Worm (Caenorhabditis elegans): ENCODE results near the gene fbxa-106.

The fbxa-106 gene

ce11 chrV:18081857-18082256 lies 3.1 kb downstream of the fbxa-106 start, which contains the start of gene nova-1:
nova-1 (minus strand) TSS chrV:18081957.
- TF ChIP-seq F37D6.2 (tag; optimal IDR thresholded peaks at IDR 0.05): no peak
- no peak for TF ChIP-seq lin-1 (GFP tag; IDR thresholded peaks at IDR 0.05)
- TF ChIP-seq daf-16 (GFP tag; optimal IDR thresholded peaks at IDR 0.05): no peak
- no peak for TF ChIP-seq daf-16 (tag; optimal IDR thresholded peaks at IDR 0.05)
- TF ChIP-seq ceh-32 (tag; optimal IDR thresholded peaks at IDR 0.05; ENCODE audit: poor library complexity): no peak
- no peak for TF ChIP-seq lin-13 (GFP tag; optimal IDR thresholded peaks at IDR 0.05)
- TF ChIP-seq Y75B8A.6 (GFP tag; IDR thresholded peaks at IDR 0.05): no peak
- TF ChIP-seq ceh-28 (tag; optimal IDR thresholded peaks at IDR 0.05): no peak
- no peak for TF ChIP-seq daf-19 (GFP tag; conservative IDR thresholded peaks at IDR 0.05)
- TF ChIP-seq nhr-6 (tag; optimal IDR thresholded peaks at IDR 0.05): no peak
- no peak for TF ChIP-seq php-3 (GFP tag; IDR thresholded peaks at IDR 0.05)
- TF ChIP-seq nhr-41 (GFP tag; IDR thresholded peaks at IDR 0.05): no peak
- no peak for TF ChIP-seq set-16 (GFP tag; IDR thresholded peaks at IDR 0.05)
- TF ChIP-seq lir-3 (tag; optimal IDR thresholded peaks at IDR 0.05): no peak

DNA sequence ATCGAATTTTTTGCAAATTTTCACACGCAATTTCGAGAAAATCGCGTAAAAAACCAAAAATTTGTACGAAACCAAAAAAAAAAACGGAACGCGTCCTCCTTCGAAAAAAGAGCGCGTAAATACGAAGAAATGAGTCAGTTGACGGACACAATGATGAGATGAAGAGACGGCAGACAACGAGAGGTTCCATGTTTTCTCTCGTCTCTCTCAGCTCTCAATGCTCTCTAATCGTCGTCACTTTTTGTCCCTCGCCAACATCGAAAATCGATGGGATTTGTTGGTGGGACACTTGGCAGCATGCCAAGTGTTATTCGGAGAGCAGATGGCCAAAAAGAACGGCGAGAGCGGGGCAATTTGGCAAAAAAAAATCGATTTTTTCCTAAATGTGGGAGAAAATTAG lies 5.8 kb downstream of the fbxa-106 start:
- TF ChIP-seq mdl-1 (tag; optimal IDR thresholded peaks at IDR 0.05): peak in 1 of 2 experiments; percentile 14
- 0 out of 2 replicates have a peak, but pooled peaks have one; percentile 7 for TF ChIP-seq set-16 (GFP tag; IDR thresholded peaks at IDR 0.05)
- TF ChIP-seq vab-7 (GFP tag; IDR thresholded peaks at IDR 0.05): no peak
- TF ChIP-seq pqm-1 (tag; optimal IDR thresholded peaks at IDR 0.05): no peak
- TF ChIP-seq hmg-1.1 (GFP tag; IDR thresholded peaks at IDR 0.05): peak; percentile 90
- TF ChIP-seq mes-2 (tag; optimal IDR thresholded peaks at IDR 0.05; ENCODE audit: poor library complexity, severe bottlenecking): peak; percentile 74
- TF ChIP-seq nhr-48 (tag; optimal IDR thresholded peaks at IDR 0.05): peak; percentile 18
- TF ChIP-seq jun-1 (tag; optimal IDR thresholded peaks at IDR 0.05): peak; percentile 6
- no peak for TF ChIP-seq gei-8 (GFP tag; optimal IDR thresholded peaks at IDR 0.05)
- TF ChIP-seq hlh-11 (tag; optimal IDR thresholded peaks at IDR 0.05): peak; percentile 82
- TF ChIP-seq F26F4.8 (GFP tag; conservative IDR thresholded peaks at IDR 0.05): no peak
- peak; percentile 47 for TF ChIP-seq mxl-3 (GFP tag; optimal IDR thresholded peaks at IDR 0.05)
- peak; percentile 80 for TF ChIP-seq rbr-2 (tag; optimal IDR thresholded peaks at IDR 0.05)
- peak; percentile 88 for TF ChIP-seq hlh-30 (tag; optimal IDR thresholded peaks at IDR 0.05; ENCODE audit: insufficient read depth)
- no peak for TF ChIP-seq ama-1 (optimal IDR thresholded peaks at IDR 0.05)
- peak; percentile 73 for TF ChIP-seq dpl-1 (GFP tag; optimal IDR thresholded peaks at IDR 0.05)
- peak; percentile 71 for TF ChIP-seq ceh-28 (tag; optimal IDR thresholded peaks at IDR 0.05)
- TF ChIP-seq nhr-77 (tag; optimal IDR thresholded peaks at IDR 0.05): peak; percentile 16
- TF ChIP-seq zfp-3 (GFP tag; conservative IDR thresholded peaks at IDR 0.05): no peak
- no peak for TF ChIP-seq snpc-1.2 (GFP tag; IDR thresholded peaks at IDR 0.05)
- TF ChIP-seq snpc-4 (tag; optimal IDR thresholded peaks at IDR 0.05): peak; percentile 15
- TF ChIP-seq unc-62 (GFP tag; optimal IDR thresholded peaks at IDR 0.05 in 1 of 2): peak in 1 of 2 experiments; percentile 88
- no peak for TF ChIP-seq unc-62 (tag; optimal IDR thresholded peaks at IDR 0.05)
- peak; percentile 68 for TF ChIP-seq nhr-28 (tag; optimal IDR thresholded peaks at IDR 0.05)
- TF ChIP-seq lin-29 (GFP tag; IDR thresholded peaks at IDR 0.05): peak; percentile 46; the same call in 1 of the 2 replicates
- no peak for TF ChIP-seq lin-1 (GFP tag; IDR thresholded peaks at IDR 0.05)
- no peak for TF ChIP-seq lim-7 (GFP tag; IDR thresholded peaks at IDR 0.05)
- TF ChIP-seq dve-1 (tag; optimal IDR thresholded peaks at IDR 0.05; ENCODE audit: insufficient read depth): peak; percentile 87
- no peak for TF ChIP-seq zfp-2 (tag; optimal IDR thresholded peaks at IDR 0.05)
- TF ChIP-seq unc-130 (GFP tag; optimal IDR thresholded peaks at IDR 0.05): no peak
- TF ChIP-seq lin-39 (tag; optimal IDR thresholded peaks at IDR 0.05): no peak
- peak; percentile 69 for TF ChIP-seq nhr-6 (tag; optimal IDR thresholded peaks at IDR 0.05)
- peak; percentile 76 for TF ChIP-seq nhr-11 (tag; optimal IDR thresholded peaks at IDR 0.05)
- no peak for TF ChIP-seq zip-2 (tag; optimal IDR thresholded peaks at IDR 0.05)
- TF ChIP-seq ceh-20 (GFP tag; IDR thresholded peaks at IDR 0.05): peak; percentile 77
- peak; percentile 59 for TF ChIP-seq T26A8.4 (GFP tag; IDR thresholded peaks at IDR 0.05)
- peak; percentile 18 to 86 for TF ChIP-seq lsy-2 (tag; optimal IDR thresholded peaks at IDR 0.05)
- TF ChIP-seq hif-1 (tag; optimal IDR thresholded peaks at IDR 0.05): peak in 1 of 2 experiments; percentile 54
- no peak for TF ChIP-seq skn-1 (tag; optimal IDR thresholded peaks at IDR 0.05)
- no peak for TF ChIP-seq dmd-8 (GFP tag; IDR thresholded peaks at IDR 0.05)
- no peak for TF ChIP-seq ztf-7 (tag; optimal IDR thresholded peaks at IDR 0.05)

Data from whole organism, L4 larva.